Worm (Caenorhabditis elegans): ENCODE results near the gene K02C4.2.

The K02C4.2 gene

DNA sequence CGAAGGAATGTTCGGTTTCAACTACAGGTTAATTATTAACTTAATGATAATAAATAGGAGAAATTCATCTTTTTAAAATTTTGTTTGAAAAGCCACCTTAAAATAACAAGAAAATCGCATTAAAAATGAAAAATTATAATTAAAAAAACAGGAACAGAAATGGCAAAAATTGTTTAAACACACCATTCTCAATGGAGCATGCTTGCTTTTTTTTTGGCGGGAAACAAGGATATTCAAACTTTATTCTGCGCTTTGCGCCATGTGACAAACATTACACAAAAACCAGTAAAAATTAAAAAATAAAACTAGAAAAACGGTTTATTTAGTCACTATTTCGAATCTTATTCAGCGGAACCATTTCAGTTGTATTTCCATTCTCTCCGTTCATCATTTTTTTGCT is 46.8 kb upstream of the K02C4.2 start:
- TF ChIP-seq ces-1 (GFP tag; optimal IDR thresholded peaks at IDR 0.05), result no peak
- no peak for TF ChIP-seq ceh-8 (GFP tag; optimal IDR thresholded peaks at IDR 0.05)
- no peak for TF ChIP-seq ets-5 (GFP tag; IDR thresholded peaks at IDR 0.05)
- TF ChIP-seq blmp-1 (tag; optimal IDR thresholded peaks at IDR 0.05), result no peak
- no peak for TF ChIP-seq zip-4 (GFP tag; optimal IDR thresholded peaks at IDR 0.05)
- no peak for TF ChIP-seq fos-1 (tag; optimal IDR thresholded peaks at IDR 0.05)
- TF ChIP-seq efl-1 (optimal IDR thresholded peaks at IDR 0.05), result peak; percentile 33 to 38
- TF ChIP-seq efl-1 (GFP tag; optimal IDR thresholded peaks at IDR 0.05 in 1 of 2), result peak; percentile 59 to 95
- TF ChIP-seq tbx-2 (tag; optimal IDR thresholded peaks at IDR 0.05), result no peak
- peak; percentile 28 to 50 (median 35) for TF ChIP-seq dpl-1 (GFP tag; optimal IDR thresholded peaks at IDR 0.05)
- no peak for TF ChIP-seq skn-1 (tag; optimal IDR thresholded peaks at IDR 0.05)

- TF ChIP-seq elt-2 (tag; optimal IDR thresholded peaks at IDR 0.05) (peak; percentile 53), egl-27 (tag; optimal IDR thresholded peaks at IDR 0.05) (no peak)
Measured at ce11 chrII:8032657-8033056, 42.9 kb upstream of the K02C4.2 start, which contains the start of gene nrf-6. TSS of gene nrf-6 (minus strand) at chrII:8032708.

DNA sequence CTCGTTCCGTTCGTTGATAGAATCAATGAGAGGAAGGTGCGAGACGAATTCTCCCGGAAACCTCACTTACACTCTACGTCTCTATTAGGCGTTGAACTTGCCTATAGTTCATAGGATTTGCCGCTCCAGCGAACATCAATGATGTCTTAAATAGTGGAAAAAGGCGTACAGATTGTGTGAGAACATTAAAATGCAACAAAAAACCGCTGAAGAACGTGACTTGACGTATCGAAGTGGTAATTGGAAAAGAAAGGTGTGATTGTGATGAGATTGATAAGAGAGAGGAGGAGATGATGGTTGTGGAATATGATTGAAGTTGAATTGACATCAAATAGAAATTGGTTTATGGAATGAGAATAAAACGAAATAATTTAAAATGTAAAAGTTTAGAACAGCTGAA is 41.6 kb upstream of the K02C4.2 start:
- TF ChIP-seq nhr-77 (tag; optimal IDR thresholded peaks at IDR 0.05), result no peak
- TF ChIP-seq nhr-90 (tag; optimal IDR thresholded peaks at IDR 0.05; ENCODE audit: poor library complexity), result no peak
- no peak for TF ChIP-seq isw-1 (GFP tag; IDR thresholded peaks at IDR 0.05)
- TF ChIP-seq lsy-2 (tag; optimal IDR thresholded peaks at IDR 0.05), result peak in 1 of 2 experiments; percentile 8
- TF ChIP-seq vab-15 (tag; optimal IDR thresholded peaks at IDR 0.05), result no peak
- no peak for TF ChIP-seq unc-98 (GFP tag; IDR thresholded peaks at IDR 0.05)
- TF ChIP-seq fkh-8 (tag; optimal IDR thresholded peaks at IDR 0.05), result no peak
- TF ChIP-seq efl-1 (optimal IDR thresholded peaks at IDR 0.05), result no peak
- peak in 1 of 2 experiments; percentile 16 for TF ChIP-seq efl-1 (GFP tag; optimal IDR thresholded peaks at IDR 0.05 in 1 of 2)
- TF ChIP-seq pag-3 (tag; optimal IDR thresholded peaks at IDR 0.05; ENCODE audit: borderline replicate concordance, insufficient read depth), result no peak
- no peak for TF ChIP-seq sup-37 (GFP tag; optimal IDR thresholded peaks at IDR 0.05)
- peak; percentile 6 for TF ChIP-seq mep-1 (tag; optimal IDR thresholded peaks at IDR 0.05)
- no peak for TF ChIP-seq nhr-85 (tag)
- TF ChIP-seq aly-2 (tag; optimal IDR thresholded peaks at IDR 0.05), result no peak
- TF ChIP-seq zip-4 (GFP tag; optimal IDR thresholded peaks at IDR 0.05), result no peak
- TF ChIP-seq lin-35 (GFP tag; optimal IDR thresholded peaks at IDR 0.05), result peak in 1 of 2 experiments; percentile 21
- TF ChIP-seq tlp-1 (tag; optimal IDR thresholded peaks at IDR 0.05), result no peak
- TF ChIP-seq lin-14 (GFP tag; optimal IDR thresholded peaks at IDR 0.05), result peak; percentile 51
- no peak for TF ChIP-seq Y116A8C.19 (tag; optimal IDR thresholded peaks at IDR 0.05; ENCODE audit: borderline replicate concordance)
- TF ChIP-seq alr-1 (tag; optimal IDR thresholded peaks at IDR 0.05; ENCODE audit: borderline replicate concordance), result no peak
- TF ChIP-seq pax-3 (tag; optimal IDR thresholded peaks at IDR 0.05), result no peak
- TF ChIP-seq ztf-11 (tag; optimal IDR thresholded peaks at IDR 0.05), result no peak
- TF ChIP-seq mef-2 (tag; optimal IDR thresholded peaks at IDR 0.05), result no peak
- peak; percentile 26 for TF ChIP-seq blmp-1 (tag; optimal IDR thresholded peaks at IDR 0.05)
- TF ChIP-seq nhr-11 (tag; optimal IDR thresholded peaks at IDR 0.05), result no peak

DNA sequence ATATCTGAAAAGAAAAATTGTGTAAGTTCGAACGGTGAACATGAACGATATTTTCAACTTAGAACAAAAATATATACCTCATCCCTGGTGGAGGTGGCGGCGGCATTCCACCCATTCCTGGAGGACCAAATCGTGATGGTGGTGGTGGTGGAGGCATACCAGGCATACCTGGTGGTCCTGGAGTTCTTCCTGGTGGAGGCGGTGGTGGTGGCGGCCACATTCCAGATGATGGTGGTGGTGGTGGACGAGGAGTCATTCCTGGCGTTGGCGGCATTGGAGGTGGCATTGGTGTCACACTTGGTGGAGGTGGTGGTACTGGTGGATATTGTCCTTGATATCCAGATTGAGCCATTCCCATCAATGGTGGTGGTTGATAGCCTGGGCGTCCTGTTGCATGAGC is 40.9 kb upstream of the K02C4.2 start:
- TF ChIP-seq ets-5 (GFP tag; IDR thresholded peaks at IDR 0.05) (no peak), lin-35 (GFP tag; optimal IDR thresholded peaks at IDR 0.05) (no peak), jun-1 (tag; optimal IDR thresholded peaks at IDR 0.05) (no peak), skn-1 (tag; optimal IDR thresholded peaks at IDR 0.05) (no peak), C16A3.4 (tag; optimal IDR thresholded peaks at IDR 0.05) (no peak), ces-1 (GFP tag; optimal IDR thresholded peaks at IDR 0.05) (no peak), sox-4 (tag; optimal IDR thresholded peaks at IDR 0.05) (no peak), isw-1 (GFP tag; IDR thresholded peaks at IDR 0.05) (no peak), Y116A8C.19 (tag; optimal IDR thresholded peaks at IDR 0.05; ENCODE audit: borderline replicate concordance) (no peak), mab-9 (GFP tag; IDR thresholded peaks at IDR 0.05) (no peak), ceh-88 (GFP tag; IDR thresholded peaks at IDR 0.05) (no peak), efl-1 (optimal IDR thresholded peaks at IDR 0.05) (no peak), efl-1 (GFP tag; optimal IDR thresholded peaks at IDR 0.05 in 1 of 2) (no peak), lin-14 (GFP tag; optimal IDR thresholded peaks at IDR 0.05) (no peak)
